Worm (Caenorhabditis elegans) whole organism, mixed stage, embryonic: ENCODE results near the gene sri-9.

Experiments used
- M03D4.4 ChIP-seq: sonication (generic microtip); optimal IDR thresholded peaks from 2 replicates; lab custom pipeline; 2017; ENCODE audit warnings: mild to moderate bottlenecking, missing genetic modification characterization, missing compliant biosample characterization
- bed-3 ChIP-seq: fragments of 200-800 bp; sonication (Bioruptor generic); optimal IDR thresholded peaks from 3 replicates; lab custom pipeline; 2018; ENCODE audit warnings: mild to moderate bottlenecking, missing genetic modification characterization, moderate library complexity, missing compliant biosample characterization
- ceh-43 ChIP-seq: fragments of 200-800 bp; sonication (Bioruptor generic); optimal IDR thresholded peaks from 2 replicates; lab custom pipeline; 2018; ENCODE audit warnings: mild to moderate bottlenecking, missing genetic modification characterization, moderate library complexity, missing compliant biosample characterization
- ces-1 ChIP-seq: fragments of 150-350 bp; optimal IDR thresholded peaks from 2 replicates; lab custom pipeline; 2014; ENCODE audit warnings: missing biosample characterization, missing genetic modification reagents, missing genetic modification characterization
- elt-1 ChIP-seq: sonication (generic microtip); optimal IDR thresholded peaks from 2 replicates; lab custom pipeline; 2017; ENCODE audit warnings: missing genetic modification characterization, mild to moderate bottlenecking, missing compliant biosample characterization, antibody characterized with exemption, moderate library complexity, borderline replicate concordance; ENCODE audit not compliant: insufficient read depth
- mab-5 ChIP-seq: fragments of 150-350 bp; optimal IDR thresholded peaks from 2 replicates; lab custom pipeline; 2014; ENCODE audit warnings: missing biosample characterization, missing genetic modification characterization
- nhr-2 ChIP-seq: fragments of 150-350 bp; optimal IDR thresholded peaks from 2 replicates; lab custom pipeline; 2014; ENCODE audit warnings: missing biosample characterization, missing genetic modification characterization
- ztf-11 ChIP-seq: fragments of 150-350 bp; optimal IDR thresholded peaks from 2 replicates; lab custom pipeline; 2014; ENCODE audit warnings: missing biosample characterization, missing genetic modification characterization

sri-9 gene

DNA sequence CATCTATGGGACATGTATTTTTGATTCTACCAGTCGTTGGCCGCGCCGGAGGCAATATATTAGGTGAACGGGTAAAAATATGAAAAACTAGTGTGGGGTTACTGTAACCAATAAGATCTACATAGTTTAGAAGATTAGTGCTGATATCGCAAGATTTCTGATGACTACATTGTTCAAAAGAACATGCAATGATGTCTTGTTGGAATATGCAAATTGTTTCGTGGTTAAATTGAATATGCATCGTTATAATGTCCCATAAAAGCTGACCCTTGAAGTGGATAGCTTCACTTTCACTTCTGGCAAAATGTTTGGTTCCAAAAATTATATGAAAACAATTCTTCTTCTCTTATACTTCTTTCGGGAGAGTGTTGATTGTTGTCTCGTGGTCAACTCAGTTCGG is 43.2 kb downstream of the sri-9 start, which contains the start of gene F28B1.2:
F28B1.2 (plus strand) TSS at position 301 of the 400 bp plus-strand sequence.
- TF ChIP-seq nhr-2 (tag; lab: Kevin White, UChicago) = no peak
- TF ChIP-seq elt-1 (tag; lab: Kevin White, UChicago) = no peak
- TF ChIP-seq bed-3 = no peak
- TF ChIP-seq mab-5 = no peak
- TF ChIP-seq ztf-11 = no peak
- no peak for TF ChIP-seq ceh-43
- no peak for TF ChIP-seq ces-1 (GFP tag; lab: Kevin White, UChicago)
- no peak for TF ChIP-seq M03D4.4 (tag; lab: Kevin White, UChicago)
